ENCODE assay signal across 1 fruit fly cellular context in the genomic region with DNA sequence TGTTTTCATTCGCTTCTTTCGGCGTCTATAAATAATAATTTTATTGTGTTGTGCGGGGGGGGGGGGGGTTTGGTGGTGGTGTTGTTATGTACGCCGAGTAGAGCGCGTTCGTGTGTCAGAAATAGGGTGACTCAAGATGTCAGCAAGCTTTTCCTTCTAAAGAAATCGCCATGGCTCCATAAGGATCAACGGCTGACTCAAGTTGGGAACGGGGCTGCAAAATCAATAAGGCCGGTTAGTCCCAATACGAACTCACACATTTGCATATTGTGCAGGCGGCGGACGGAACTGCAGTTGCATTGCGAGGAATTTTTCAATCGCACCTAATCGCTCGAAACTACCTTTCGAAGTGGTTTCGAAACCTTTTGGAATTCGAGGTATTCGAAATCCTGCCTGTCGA.
A peak's percentile ranks its signal among the peaks of the same experiment; 100 is the strongest.
TF ChIP-seq lines count a peak whose summit lies in the region.

No protein-coding gene starts in this region.

TF ChIP-seq in whole organism, embryonic, 481 proteins besides CTCF, POLR2A, EP300 and RAD21 (continued from another document and continues in another):
- TF ChIP-seq CG34224 (GFP tag; IDR thresholded peaks at IDR 0.05; lab: Robert Waterston, UW; ENCODE audit: partially characterized antibody) (no peak), onecut (GFP tag; IDR thresholded peaks at IDR 0.05; lab: Robert Waterston, UW) (no peak; the same call in 1 of the 2 replicates), wdn (GFP tag; IDR thresholded peaks at IDR 0.05; lab: Robert Waterston, UW) (0 out of 2 replicates have a peak, but pooled peaks have one; percentile 5), CG6175 (GFP tag; IDR thresholded peaks at IDR 0.05; lab: Robert Waterston, UW) (no peak), fu2 (GFP tag; optimal IDR thresholded peaks at IDR 0.05; lab: Kevin White, UChicago) (no peak), gce (GFP tag; IDR thresholded peaks at IDR 0.05; lab: Robert Waterston, UW) (no peak), chn (GFP tag; optimal IDR thresholded peaks at IDR 0.05; lab: Kevin White, UChicago) (no peak), gcm (GFP tag; optimal IDR thresholded peaks at IDR 0.05; lab: Kevin White, UChicago) (no peak), dimm (GFP tag; IDR thresholded peaks at IDR 0.05; lab: Robert Waterston, UW) (no peak), sqz (GFP tag; optimal IDR thresholded peaks at IDR 0.05; lab: Kevin White, UChicago) (no peak), D19B (GFP tag; optimal IDR thresholded peaks at IDR 0.05; lab: Kevin White, UChicago) (no peak), Dfd (GFP tag; optimal IDR thresholded peaks at IDR 0.05; lab: Kevin White, UChicago) (no peak), ato (GFP tag; IDR thresholded peaks at IDR 0.05; lab: Robert Waterston, UW; ENCODE audit: partially characterized antibody) (no peak), Jarid2 (GFP tag; optimal IDR thresholded peaks at IDR 0.05; lab: Kevin White, UChicago) (no peak), Nf-YB (GFP tag; optimal IDR thresholded peaks at IDR 0.05; lab: Kevin White, UChicago) (no peak), CG10543 (GFP tag; optimal IDR thresholded peaks at IDR 0.05; lab: Kevin White, UChicago) (no peak), CG14014 (GFP tag; IDR thresholded peaks at IDR 0.05; lab: Robert Waterston, UW) (peak; percentile 62; the same call in 1 of the 2 replicates), tgo (GFP tag; IDR thresholded peaks at IDR 0.05; lab: Robert Waterston, UW) (peak; percentile 25; the same call in 2 of the 3 replicates), pum (GFP tag; optimal IDR thresholded peaks at IDR 0.05; lab: Kevin White, UChicago) (no peak), Gug (GFP tag; IDR thresholded peaks at IDR 0.05; lab: Robert Waterston, UW) (peak; percentile 6; the same call in 1 of the 4 replicates), hth (optimal IDR thresholded peaks at IDR 0.05; lab: Kevin White, UChicago) (no peak), CG3163 (GFP tag; optimal IDR thresholded peaks at IDR 0.05; lab: Kevin White, UChicago) (no peak), unpg (GFP tag; optimal IDR thresholded peaks at IDR 0.05; lab: Kevin White, UChicago) (peak; percentile 59), ranshi (GFP tag; IDR thresholded peaks at IDR 0.05; lab: Robert Waterston, UW) (peak; percentile 53), slbo (GFP tag; IDR thresholded peaks at IDR 0.05; lab: Robert Waterston, UW) (peak; percentile 66), TFAM (GFP tag; optimal IDR thresholded peaks at IDR 0.05; lab: Kevin White, UChicago) (no peak), sisA (GFP tag; IDR thresholded peaks at IDR 0.05; lab: Robert Waterston, UW) (peak; percentile 10; the same call in 1 of the 2 replicates), lmd (GFP tag; IDR thresholded peaks at IDR 0.05; lab: Robert Waterston, UW) (peak; percentile 70), CG10431 (GFP tag; optimal IDR thresholded peaks at IDR 0.05; lab: Kevin White, UChicago) (no peak), tll (GFP tag; optimal IDR thresholded peaks at IDR 0.05; lab: Kevin White, UChicago) (no peak), vfl (GFP tag; optimal IDR thresholded peaks at IDR 0.05; lab: Kevin White, UChicago) (no peak), Scr (GFP tag; IDR thresholded peaks at IDR 0.05; lab: Robert Waterston, UW; ENCODE audit: partially characterized antibody) (no peak), CG10209 (GFP tag; optimal IDR thresholded peaks at IDR 0.05; lab: Kevin White, UChicago) (no peak), Bteb2 (GFP tag; optimal IDR thresholded peaks at IDR 0.05; lab: Kevin White, UChicago) (no peak), CG11456 (GFP tag; IDR thresholded peaks at IDR 0.05; lab: Robert Waterston, UW) (0 out of 3 replicates have a peak, but pooled peaks have one; percentile 10), HHEX (GFP tag; optimal IDR thresholded peaks at IDR 0.05; lab: Kevin White, UChicago) (no peak), scrt (GFP tag; optimal IDR thresholded peaks at IDR 0.05; lab: Kevin White, UChicago) (no peak), trh (GFP tag; optimal IDR thresholded peaks at IDR 0.05; lab: Kevin White, UChicago) (no peak), Ssrp (tag; optimal IDR thresholded peaks at IDR 0.05; lab: Kevin White, UChicago) (peak; percentile 10), Neu2 (GFP tag; optimal IDR thresholded peaks at IDR 0.05; lab: Kevin White, UChicago; ENCODE audit: borderline replicate concordance) (no peak), CG1024 (GFP tag; IDR thresholded peaks at IDR 0.05; lab: Robert Waterston, UW) (no peak), ERR (GFP tag; optimal IDR thresholded peaks at IDR 0.05; lab: Kevin White, UChicago) (no peak), ac (GFP tag; optimal IDR thresholded peaks at IDR 0.05; lab: Kevin White, UChicago) (no peak), tio (GFP tag; optimal IDR thresholded peaks at IDR 0.05; lab: Kevin White, UChicago) (no peak), crol (GFP tag; IDR thresholded peaks at IDR 0.05; lab: Robert Waterston, UW) (no peak; the same call in none of the 2 replicates), jumu (GFP tag; optimal IDR thresholded peaks at IDR 0.05; lab: Kevin White, UChicago) (peak; percentile 11), cato (GFP tag; optimal IDR thresholded peaks at IDR 0.05; lab: Kevin White, UChicago; ENCODE audit: borderline replicate concordance) (no peak), MTF-1 (GFP tag; optimal IDR thresholded peaks at IDR 0.05; lab: Kevin White, UChicago; ENCODE audit: borderline replicate concordance) (no peak), CG17568 (GFP tag; optimal IDR thresholded peaks at IDR 0.05; lab: Kevin White, UChicago) (no peak), ttk (GFP tag; IDR thresholded peaks at IDR 0.05; lab: Robert Waterston, UW) (peak; percentile 26; the same call in 1 of the 2 replicates), CG11093 (GFP tag; IDR thresholded peaks at IDR 0.05; lab: Robert Waterston, UW) (no peak), D (optimal IDR thresholded peaks at IDR 0.05; lab: Kevin White, UChicago) (no peak), D (GFP tag; optimal IDR thresholded peaks at IDR 0.05; lab: Kevin White, UChicago) (no peak), CG31365 (tag; optimal IDR thresholded peaks at IDR 0.05; lab: Kevin White, UChicago) (no peak), Dad (GFP tag; optimal IDR thresholded peaks at IDR 0.05; lab: Kevin White, UChicago) (no peak), CG7928 (GFP tag; optimal IDR thresholded peaks at IDR 0.05; lab: Kevin White, UChicago) (no peak), Doc3 (GFP tag; IDR thresholded peaks at IDR 0.05; lab: Robert Waterston, UW; ENCODE audit: partially characterized antibody) (no peak), CG12659 (GFP tag; optimal IDR thresholded peaks at IDR 0.05; lab: Kevin White, UChicago) (no peak), Fer1 (GFP tag; optimal IDR thresholded peaks at IDR 0.05; lab: Kevin White, UChicago) (no peak), CG12219 (GFP tag; optimal IDR thresholded peaks at IDR 0.05; lab: Kevin White, UChicago) (peak; percentile 20), CG10565 (GFP tag; optimal IDR thresholded peaks at IDR 0.05; lab: Kevin White, UChicago) (no peak), Side (GFP tag; optimal IDR thresholded peaks at IDR 0.05; lab: Kevin White, UChicago) (no peak), otp (GFP tag; IDR thresholded peaks at IDR 0.05; lab: Robert Waterston, UW) (no peak), Aef1 (GFP tag; IDR thresholded peaks at IDR 0.05; lab: Robert Waterston, UW) (no peak), jigr1 (GFP tag; IDR thresholded peaks at IDR 0.05; lab: Robert Waterston, UW) (no peak), CG32772 (GFP tag; IDR thresholded peaks at IDR 0.05; lab: Robert Waterston, UW) (no peak), lola (GFP tag; optimal IDR thresholded peaks at IDR 0.05; lab: Kevin White, UChicago) (no peak), Vsx1 (GFP tag; optimal IDR thresholded peaks at IDR 0.05; lab: Kevin White, UChicago) (no peak), hkb (optimal IDR thresholded peaks at IDR 0.05; lab: Kevin White, UChicago) (no peak), hkb (GFP tag; IDR thresholded peaks at IDR 0.05; lab: Robert Waterston, UW) (peak; percentile 40; the same call in 1 of the 2 replicates), Sox100B (GFP tag; optimal IDR thresholded peaks at IDR 0.05; lab: Kevin White, UChicago) (no peak), Deaf1 (tag; optimal IDR thresholded peaks at IDR 0.05; lab: Kevin White, UChicago) (peak; percentile 51), CG30431 (GFP tag; optimal IDR thresholded peaks at IDR 0.05; lab: Kevin White, UChicago) (no peak), CG2116 (GFP tag; optimal IDR thresholded peaks at IDR 0.05; lab: Kevin White, UChicago) (no peak), CG11723 (GFP tag; optimal IDR thresholded peaks at IDR 0.05; lab: Kevin White, UChicago) (no peak), ase (GFP tag; IDR thresholded peaks at IDR 0.05; lab: Robert Waterston, UW) (no peak), CG7786 (GFP tag; optimal IDR thresholded peaks at IDR 0.05; lab: Kevin White, UChicago) (no peak), CG8290 (GFP tag; optimal IDR thresholded peaks at IDR 0.05; lab: Kevin White, UChicago) (no peak), CG8290 (tag; optimal IDR thresholded peaks at IDR 0.05; lab: Kevin White, UChicago) (peak in 1 of 2 experiments; percentile 83), gfzf (GFP tag; optimal IDR thresholded peaks at IDR 0.05; lab: Kevin White, UChicago) (no peak), Atf6 (GFP tag; IDR thresholded peaks at IDR 0.05; lab: Robert Waterston, UW) (peak; percentile 56; the same call in 1 of the 2 replicates), HLHmδ (GFP tag; optimal IDR thresholded peaks at IDR 0.05; lab: Kevin White, UChicago) (no peak), CG11247 (GFP tag; IDR thresholded peaks at IDR 0.05; lab: Robert Waterston, UW) (peak; percentile 28; the same call in 1 of the 2 replicates), CG8924 (tag; optimal IDR thresholded peaks at IDR 0.05; lab: Kevin White, UChicago) (no peak), CG9797 (GFP tag; optimal IDR thresholded peaks at IDR 0.05; lab: Kevin White, UChicago) (no peak), gsb-n (tag; optimal IDR thresholded peaks at IDR 0.05; lab: Kevin White, UChicago) (no peak), zen (tag; optimal IDR thresholded peaks at IDR 0.05; lab: Kevin White, UChicago) (no peak), gt (GFP tag; IDR thresholded peaks at IDR 0.05; lab: Robert Waterston, UW) (no peak), CG2875 (GFP tag; optimal IDR thresholded peaks at IDR 0.05; lab: Kevin White, UChicago) (no peak), CG7839 (tag; optimal IDR thresholded peaks at IDR 0.05; lab: Kevin White, UChicago) (peak; percentile 27), CG12391 (tag; optimal IDR thresholded peaks at IDR 0.05; lab: Kevin White, UChicago) (no peak), sr (GFP tag; IDR thresholded peaks at IDR 0.05; lab: Robert Waterston, UW) (no peak), CG5180 (GFP tag; optimal IDR thresholded peaks at IDR 0.05; lab: Kevin White, UChicago) (no peak), cg (GFP tag; optimal IDR thresholded peaks at IDR 0.05; lab: Kevin White, UChicago) (no peak), CG4617 (GFP tag; optimal IDR thresholded peaks at IDR 0.05; lab: Kevin White, UChicago; ENCODE audit: borderline replicate concordance) (no peak), CG2129 (GFP tag; IDR thresholded peaks at IDR 0.05; lab: Robert Waterston, UW; ENCODE audit: partially characterized antibody) (no peak), CG2120 (GFP tag; optimal IDR thresholded peaks at IDR 0.05; lab: Kevin White, UChicago) (peak; percentile 28), CG7357 (GFP tag; IDR thresholded peaks at IDR 0.05; lab: Robert Waterston, UW) (peak; percentile 38; the same call in 1 of the 3 replicates), tap (tag; optimal IDR thresholded peaks at IDR 0.05; lab: Kevin White, UChicago) (no peak), z (GFP tag; IDR thresholded peaks at IDR 0.05; lab: Robert Waterston, UW) (no peak), sc (optimal IDR thresholded peaks at IDR 0.05; lab: Kevin White, UChicago) (no peak), sc (GFP tag; optimal IDR thresholded peaks at IDR 0.05; lab: Kevin White, UChicago) (no peak), H2.0 (GFP tag; IDR thresholded peaks at IDR 0.05; lab: Robert Waterston, UW) (peak; percentile 46; the same call in 1 of the 2 replicates), CG10462 (GFP tag; optimal IDR thresholded peaks at IDR 0.05; lab: Kevin White, UChicago) (no peak), CG10267 (tag; optimal IDR thresholded peaks at IDR 0.05; lab: Kevin White, UChicago) (no peak), CG3407 (GFP tag; optimal IDR thresholded peaks at IDR 0.05; lab: Kevin White, UChicago) (no peak), CG6765 (GFP tag; optimal IDR thresholded peaks at IDR 0.05; lab: Kevin White, UChicago) (no peak), CG5245 (GFP tag; optimal IDR thresholded peaks at IDR 0.05; lab: Kevin White, UChicago) (no peak), yki (optimal IDR thresholded peaks at IDR 0.05; lab: Kevin White, UChicago) (no peak), fru (optimal IDR thresholded peaks at IDR 0.05; lab: Kevin White, UChicago) (no peak), az2 (GFP tag; optimal IDR thresholded peaks at IDR 0.05; lab: Kevin White, UChicago) (no peak), HmgD (GFP tag; optimal IDR thresholded peaks at IDR 0.05; lab: Kevin White, UChicago) (no peak), vvl (GFP tag; IDR thresholded peaks at IDR 0.05; lab: Robert Waterston, UW) (peak; percentile 30), CG11398 (GFP tag; optimal IDR thresholded peaks at IDR 0.05; lab: Kevin White, UChicago) (no peak), gcm2 (GFP tag; optimal IDR thresholded peaks at IDR 0.05; lab: Kevin White, UChicago) (no peak), lab (GFP tag; optimal IDR thresholded peaks at IDR 0.05; lab: Kevin White, UChicago) (no peak), CG42726 (GFP tag; IDR thresholded peaks at IDR 0.05; lab: Robert Waterston, UW; ENCODE audit: partially characterized antibody) (no peak), BtbVII (GFP tag; optimal IDR thresholded peaks at IDR 0.05; lab: Kevin White, UChicago) (no peak), B-H2 (GFP tag; optimal IDR thresholded peaks at IDR 0.05; lab: Kevin White, UChicago) (no peak), Sry-δ (GFP tag; optimal IDR thresholded peaks at IDR 0.05; lab: Kevin White, UChicago) (no peak), CG13287 (GFP tag; IDR thresholded peaks at IDR 0.05; lab: Robert Waterston, UW; ENCODE audit: partially characterized antibody) (no peak), bsh (GFP tag; optimal IDR thresholded peaks at IDR 0.05; lab: Kevin White, UChicago) (no peak), insv (GFP tag; optimal IDR thresholded peaks at IDR 0.05; lab: Kevin White, UChicago) (no peak), CG6791 (GFP tag; IDR thresholded peaks at IDR 0.05; lab: Robert Waterston, UW; ENCODE audit: partially characterized antibody) (no peak), hbn (GFP tag; IDR thresholded peaks at IDR 0.05; lab: Robert Waterston, UW; ENCODE audit: partially characterized antibody) (no peak), CHES-1-like (GFP tag; optimal IDR thresholded peaks at IDR 0.05; lab: Kevin White, UChicago) (no peak), chinmo (GFP tag; IDR thresholded peaks at IDR 0.05; lab: Robert Waterston, UW; ENCODE audit: partially characterized antibody) (no peak), knrl (GFP tag; IDR thresholded peaks at IDR 0.05; lab: Robert Waterston, UW; ENCODE audit: partially characterized antibody) (no peak), usp (GFP tag; optimal IDR thresholded peaks at IDR 0.05; lab: Kevin White, UChicago) (no peak)
